Worm (Caenorhabditis elegans) whole organism, young adult: Measurements from ENCODE around the gene hrg-7.

ENCODE experiments used
- B0261.1 ChIP-seq: sonication (generic microtip); optimal IDR thresholded peaks from 2 replicates; lab custom pipeline; 2016; ENCODE audit warnings: mild to moderate bottlenecking, missing genetic modification characterization, moderate library complexity, missing compliant biosample characterization
- D2030.7 ChIP-seq: fragments of 200-800 bp; sonication (Bioruptor generic); IDR thresholded peaks from 2 replicates; pipeline ENCODE4 v1.3.6; 2022; ENCODE audit warnings: missing genetic modification reagents, missing genetic modification characterization, missing compliant biosample characterization
- F33H1.4 ChIP-seq: fragments of 200-800 bp; sonication (Bioruptor generic); IDR thresholded peaks from 2 replicates; pipeline ENCODE4 v1.3.6; 2022; ENCODE audit warnings: missing genetic modification reagents, missing genetic modification characterization, missing compliant biosample characterization
- F39B2.1 ChIP-seq: fragments of 200-800 bp; sonication (Bioruptor generic); IDR thresholded peaks from 2 replicates; pipeline ENCODE4 v1.3.6; 2022; ENCODE audit warnings: missing genetic modification reagents, missing genetic modification characterization, missing compliant biosample characterization
- F52B5.7 ChIP-seq: sonication (generic microtip); optimal IDR thresholded peaks from 2 replicates; lab custom pipeline; 2016; ENCODE audit warnings: mild to moderate bottlenecking, missing genetic modification characterization, missing compliant biosample characterization
- T26A5.8 ChIP-seq: sonication (generic microtip); optimal IDR thresholded peaks from 2 replicates; lab custom pipeline; 2016; ENCODE audit warnings: missing genetic modification characterization, missing compliant biosample characterization
- Y53G8AR.9 ChIP-seq: fragments of 200-800 bp; sonication (Bioruptor generic); conservative IDR thresholded peaks from 2 replicates; pipeline ENCODE4 v1.3.6; 2022; ENCODE audit warnings: missing genetic modification reagents, missing genetic modification characterization, missing compliant biosample characterization
- Y95B8A.8 ChIP-seq: fragments of 200-800 bp; sonication (Bioruptor generic); IDR thresholded peaks from 2 replicates; pipeline ENCODE4 v1.3.6; 2022; ENCODE audit warnings: missing genetic modification reagents, missing genetic modification characterization, missing compliant biosample characterization
- ZK185.1 ChIP-seq: sonication (generic microtip); optimal IDR thresholded peaks from 2 replicates; lab custom pipeline; 2016; ENCODE audit warnings: mild to moderate bottlenecking, missing genetic modification characterization, missing compliant biosample characterization; ENCODE audit not compliant: poor library complexity, severe bottlenecking
- ama-1 ChIP-seq, 3 experiments: fragments of 150-350 bp in 1 of 3; sonication (generic microtip) in 2 of 3; optimal IDR thresholded peaks; 2 replicates each; lab custom pipeline; 2014 to 2018; ENCODE audit warnings: missing biosample characterization in 2 of 3, missing genetic modification characterization in 2 of 3, missing genetic modification reagents in 2 of 3
- aptf-3 ChIP-seq: fragments of 200-800 bp; sonication (Bioruptor generic); IDR thresholded peaks from 2 replicates; pipeline ENCODE4 v1.3.6; 2022; ENCODE audit warnings: missing genetic modification characterization, missing compliant biosample characterization
- bed-2 ChIP-seq: fragments of 200-800 bp; sonication (Bioruptor generic); IDR thresholded peaks from 2 replicates; pipeline ENCODE4 v1.3.6; 2022; ENCODE audit warnings: missing genetic modification reagents, missing genetic modification characterization, missing compliant biosample characterization
- cebp-2 ChIP-seq: fragments of 200-800 bp; sonication (Bioruptor generic); IDR thresholded peaks from 2 replicates; pipeline ENCODE4 v1.3.6; 2022; ENCODE audit warnings: missing genetic modification characterization, missing compliant biosample characterization
- ceh-91 ChIP-seq: fragments of 200-800 bp; sonication (Bioruptor generic); IDR thresholded peaks from 2 replicates; pipeline ENCODE4 v1.3.6; 2022; ENCODE audit warnings: missing genetic modification reagents, missing genetic modification characterization, missing compliant biosample characterization
- chd-7 ChIP-seq: sonication (generic microtip); optimal IDR thresholded peaks from 2 replicates; lab custom pipeline; 2016; ENCODE audit warnings: mild to moderate bottlenecking, missing genetic modification characterization, moderate library complexity, missing compliant biosample characterization
- ekl-4 ChIP-seq: fragments of 200-800 bp; sonication (Bioruptor generic); IDR thresholded peaks from 2 replicates; pipeline ENCODE4 v1.3.6; 2022; ENCODE audit warnings: missing genetic modification reagents, missing genetic modification characterization, missing compliant biosample characterization
- gei-17 ChIP-seq: fragments of 200-800 bp; sonication (Bioruptor generic); optimal IDR thresholded peaks from 2 replicates; lab custom pipeline; 2018; ENCODE audit warnings: mild to moderate bottlenecking, missing genetic modification characterization, missing compliant biosample characterization
- let-607 ChIP-seq, 2 experiments: fragments of 200-800 bp in 1 of 2; sonication (Bioruptor generic) in 1 of 2; sonication (generic microtip) in 1 of 2; optimal IDR thresholded peaks; 2 replicates each; lab custom pipeline; 2016 to 2018; ENCODE audit warnings: mild to moderate bottlenecking in 2 of 2, missing compliant biosample characterization in 2 of 2, missing genetic modification characterization in 2 of 2, moderate library complexity in 2 of 2, missing genotype in 1 of 2
- lin-26 ChIP-seq: fragments of 200-800 bp; sonication (Bioruptor generic); IDR thresholded peaks from 2 replicates; pipeline ENCODE4 v1.3.6; 2022; ENCODE audit warnings: missing genetic modification reagents, missing genetic modification characterization, missing compliant biosample characterization
- lir-1 ChIP-seq: fragments of 200-800 bp; sonication (Bioruptor generic); conservative IDR thresholded peaks from 2 replicates; pipeline ENCODE4 v1.3.6; 2022; ENCODE audit warnings: missing genetic modification reagents, missing genetic modification characterization, missing compliant biosample characterization
- lsl-1 ChIP-seq: fragments of 200-800 bp; sonication (Bioruptor generic); optimal IDR thresholded peaks from 2 replicates; lab custom pipeline; 2018; ENCODE audit warnings: mild to moderate bottlenecking, missing genetic modification characterization, moderate library complexity, missing compliant biosample characterization
- madf-6 ChIP-seq: fragments of 200-800 bp; sonication (Bioruptor generic); IDR thresholded peaks from 2 replicates; pipeline ENCODE4 v1.3.6; 2022; ENCODE audit warnings: missing genetic modification reagents, missing genetic modification characterization, missing compliant biosample characterization
- madf-8 ChIP-seq: fragments of 200-800 bp; sonication (Bioruptor generic); conservative IDR thresholded peaks from 2 replicates; pipeline ENCODE4 v1.3.6; 2022; ENCODE audit warnings: missing genetic modification reagents, missing genetic modification characterization, missing compliant biosample characterization
- nfya-1 ChIP-seq: sonication (generic microtip); optimal IDR thresholded peaks from 2 replicates; lab custom pipeline; 2017; ENCODE audit warnings: antibody characterized with exemption, missing compliant biosample characterization, missing genetic modification characterization, borderline replicate concordance; ENCODE audit not compliant: insufficient read depth
- nhr-120 ChIP-seq: fragments of 200-800 bp; sonication (Bioruptor generic); IDR thresholded peaks from 2 replicates; pipeline ENCODE4 v1.3.6; 2022; ENCODE audit warnings: missing genetic modification characterization, missing compliant biosample characterization
- nhr-80 ChIP-seq: sonication (generic microtip); optimal IDR thresholded peaks from 2 replicates; lab custom pipeline; 2016; ENCODE audit warnings: missing genetic modification characterization, missing compliant biosample characterization
- pbrm-1 ChIP-seq: fragments of 200-800 bp; sonication (Bioruptor generic); IDR thresholded peaks from 2 replicates; pipeline ENCODE4 v1.3.6; 2022; ENCODE audit warnings: missing genetic modification reagents, missing genetic modification characterization, missing compliant biosample characterization
- snpc-3.4 ChIP-seq: sonication (generic microtip); optimal IDR thresholded peaks from 2 replicates; lab custom pipeline; 2017; ENCODE audit warnings: missing genetic modification characterization, mild to moderate bottlenecking, missing compliant biosample characterization, antibody characterized with exemption, moderate library complexity, missing genotype, missing genetic modification reagents
- snpc-4 ChIP-seq, 5 experiments: fragments of 150-350 bp in 1 of 5; sonication (generic microtip) in 4 of 5; optimal IDR thresholded peaks; 2 replicates each; lab custom pipeline; 2014 to 2018; ENCODE audit warnings: missing genetic modification characterization in 5 of 5, missing biosample characterization in 3 of 5, antibody characterized with exemption in 2 of 5, mild to moderate bottlenecking in 2 of 5, missing compliant biosample characterization in 2 of 5, missing genotype in 2 of 5, moderate library complexity in 2 of 5, missing genetic modification reagents in 1 of 5
- sptf-2 ChIP-seq: fragments of 200-800 bp; sonication (Bioruptor generic); optimal IDR thresholded peaks from 2 replicates; lab custom pipeline; 2018; ENCODE audit warnings: mild to moderate bottlenecking, missing genetic modification characterization, missing compliant biosample characterization
- xnd-1 ChIP-seq: sonication (generic microtip); optimal IDR thresholded peaks from 2 replicates; lab custom pipeline; 2016; ENCODE audit warnings: missing genotype, missing genetic modification reagents, missing genetic modification characterization, missing compliant biosample characterization
- zfh-2 ChIP-seq: fragments of 200-800 bp; sonication (Bioruptor generic); conservative IDR thresholded peaks from 2 replicates; pipeline ENCODE4 v1.3.6; 2022; ENCODE audit warnings: missing genetic modification reagents, missing genetic modification characterization, missing compliant biosample characterization

The hrg-7 gene

DNA sequence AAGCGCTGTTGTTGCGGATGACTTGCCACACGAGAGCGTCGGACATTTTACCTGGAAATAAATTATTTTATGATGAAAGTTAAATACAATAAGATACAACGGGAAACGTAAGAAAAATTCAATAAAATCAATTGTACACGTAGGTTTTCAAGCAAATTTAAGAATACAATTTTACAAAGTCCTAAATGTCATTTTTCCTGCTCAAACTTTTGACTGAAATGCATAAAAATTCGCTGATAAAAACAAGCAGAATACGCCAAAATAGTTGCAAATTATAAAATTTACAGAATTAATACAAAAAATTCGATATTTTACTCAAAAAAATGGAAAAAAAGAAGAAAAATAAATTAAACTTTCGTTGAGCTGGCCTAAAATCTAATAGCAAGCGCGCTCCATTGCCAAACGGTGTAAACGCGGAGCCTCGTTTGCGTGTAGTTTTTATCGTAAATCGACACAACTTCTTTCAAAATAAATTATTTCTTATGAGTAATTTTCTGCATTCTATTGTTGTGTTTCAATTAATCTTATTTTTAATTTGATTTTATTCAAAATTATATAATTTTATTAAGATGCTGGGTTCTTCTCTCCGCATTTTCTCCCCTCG lies 13.7 kb upstream of the hrg-7 start, which contains the start of the genes rpl-28 and mrpl-49 (continued):
- no peak for TF ChIP-seq snpc-3.4 (tag; lab: Kevin White, UChicago)
- no peak for TF ChIP-seq xnd-1
- no peak for TF ChIP-seq ama-1 (optimal IDR thresholded peaks at IDR 0.05; lab: Kevin White, UChicago)
- TF ChIP-seq ama-1 (GFP tag; optimal IDR thresholded peaks at IDR 0.05; lab: Kevin White, UChicago) = no peak
- TF ChIP-seq Y53G8AR.9 (GFP tag; lab: Robert Waterston, UW) = peak; percentile 48; the same call in 1 of the 2 replicates
- no peak for TF ChIP-seq F52B5.7 (tag; lab: Kevin White, UChicago)
- peak; percentile 59 for TF ChIP-seq nhr-80 (tag; lab: Kevin White, UChicago)
- no peak for TF ChIP-seq lin-26
- TF ChIP-seq B0261.1 = no peak
- TF ChIP-seq cebp-2 (GFP tag; lab: Robert Waterston, UW) = no peak
- TF ChIP-seq bed-2 (GFP tag; lab: Robert Waterston, UW) = no peak
- TF ChIP-seq nhr-120 (GFP tag; lab: Robert Waterston, UW) = no peak
- no peak for TF ChIP-seq pbrm-1 (GFP tag; lab: Robert Waterston, UW)
- 0 out of 2 replicates have a peak, but pooled peaks have one; percentile 34 for TF ChIP-seq ekl-4
- TF ChIP-seq ceh-91 = peak; percentile 64; the same call in 1 of the 2 replicates
- TF ChIP-seq lir-1 (GFP tag; lab: Robert Waterston, UW) = no peak
- no peak for TF ChIP-seq nfya-1 (tag; lab: Kevin White, UChicago)
- no peak for TF ChIP-seq madf-6 (GFP tag; lab: Robert Waterston, UW)
- no peak for TF ChIP-seq sptf-2 (GFP tag; lab: Kevin White, UChicago)
- no peak for TF ChIP-seq let-607 (tag; optimal IDR thresholded peaks at IDR 0.05; lab: Kevin White, UChicago)
- no peak for TF ChIP-seq chd-7 (tag; lab: Kevin White, UChicago)
- no peak for TF ChIP-seq zfh-2 (GFP tag; lab: Robert Waterston, UW)
- TF ChIP-seq D2030.7 (GFP tag; lab: Robert Waterston, UW) = peak; percentile 42; the same call in 1 of the 2 replicates
- TF ChIP-seq gei-17 (GFP tag; lab: Kevin White, UChicago) = no peak
- TF ChIP-seq F39B2.1 (GFP tag; lab: Robert Waterston, UW) = no peak

DNA sequence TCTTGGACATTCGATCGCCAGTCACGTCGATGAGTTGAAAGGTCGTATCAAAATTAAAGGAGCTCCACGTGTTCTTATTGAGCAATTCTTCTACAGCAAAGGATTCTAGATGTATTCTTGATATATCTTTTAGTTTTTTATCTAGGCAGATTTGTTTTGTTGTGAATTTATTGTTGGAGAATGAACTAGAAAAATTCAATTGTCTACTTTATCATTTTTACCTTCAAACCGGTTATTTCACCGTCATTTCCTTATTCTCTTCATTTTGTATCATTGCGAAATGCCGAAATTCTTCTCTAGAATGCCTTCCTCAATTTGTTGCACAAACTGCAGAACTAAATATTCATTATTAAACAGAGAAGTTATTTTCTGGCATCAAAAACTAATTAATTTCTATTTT lies 12.6 kb upstream of the hrg-7 start, which contains the start of gene R11D1.10:
TSS of gene R11D1.10 (plus strand) at position 301 of the 400 bp plus-strand sequence.
- TF ChIP-seq nhr-80 (tag; lab: Kevin White, UChicago) (no peak), lsl-1 (GFP tag; lab: Kevin White, UChicago) (no peak), madf-8 (GFP tag; lab: Robert Waterston, UW) (no peak), Y95B8A.8 (GFP tag; lab: Robert Waterston, UW) (no peak), D2030.7 (GFP tag; lab: Robert Waterston, UW) (no peak), gei-17 (GFP tag; lab: Kevin White, UChicago) (no peak), F33H1.4 (GFP tag; lab: Robert Waterston, UW) (no peak), ZK185.1 (tag; lab: Kevin White, UChicago) (no peak), ama-1 (optimal IDR thresholded peaks at IDR 0.05; lab: Kevin White, UChicago) (no peak), ama-1 (GFP tag; optimal IDR thresholded peaks at IDR 0.05; lab: Kevin White, UChicago) (no peak), aptf-3 (GFP tag; lab: Robert Waterston, UW) (no peak), snpc-4 (GFP tag; optimal IDR thresholded peaks at IDR 0.05; lab: Kevin White, UChicago) (no peak), snpc-4 (tag; optimal IDR thresholded peaks at IDR 0.05; lab: Kevin White, UChicago) (no peak)

DNA sequence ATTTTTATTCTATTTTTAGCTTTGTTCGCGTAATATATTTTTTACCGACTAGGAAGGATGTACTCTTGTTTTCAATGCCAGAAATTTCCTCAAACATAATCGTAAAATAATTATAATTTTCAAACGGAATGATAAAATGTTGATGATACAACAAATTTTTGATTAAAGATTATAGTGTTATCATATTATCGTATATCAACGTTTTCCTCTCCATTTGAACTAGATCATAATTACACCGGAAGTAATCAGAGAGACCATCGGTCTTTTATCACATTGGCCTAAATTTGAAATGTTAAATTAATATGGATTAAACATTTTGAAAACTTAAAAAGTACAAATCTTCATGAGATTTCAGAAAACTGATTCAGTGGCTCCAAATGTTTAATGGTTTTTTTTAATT lies 9.1 kb upstream of the hrg-7 start:
- TF ChIP-seq T26A5.8 = no peak
- TF ChIP-seq nhr-80 (tag; lab: Kevin White, UChicago) = peak; percentile 5
- TF ChIP-seq, all 124 proteins: peak for 1
